Worm (Caenorhabditis elegans) whole organism, L4 larva: ENCODE measurements around the gene eak-7.

Source experiments
- F49E8.2 ChIP-seq: sonication (generic microtip); optimal IDR thresholded peaks from 2 replicates; lab custom pipeline; 2016; ENCODE audit warnings: missing compliant biosample characterization, mild to moderate bottlenecking, missing genetic modification characterization, borderline replicate concordance
- ama-1 ChIP-seq: fragments of 150-350 bp; optimal IDR thresholded peaks from 2 replicates; lab custom pipeline; 2014; ENCODE audit warnings: inconsistent platforms, mixed read lengths
- lin-29 ChIP-seq: fragments of 200-800 bp; sonication (Bioruptor generic); IDR thresholded peaks from 2 replicates; pipeline ENCODE4 v1.3.6; 2022; ENCODE audit warnings: missing genetic modification reagents, missing genetic modification characterization, missing compliant biosample characterization
- mxl-3 ChIP-seq: fragments of 200-800 bp; sonication (Bioruptor generic); optimal IDR thresholded peaks from 2 replicates; lab custom pipeline; 2018; ENCODE audit warnings: mild to moderate bottlenecking, missing genetic modification characterization, missing compliant biosample characterization
- nhr-25 ChIP-seq: sonication (generic microtip); optimal IDR thresholded peaks from 2 replicates; lab custom pipeline; 2017; ENCODE audit warnings: missing genetic modification characterization, mild to moderate bottlenecking, missing compliant biosample characterization, antibody characterized with exemption, moderate library complexity, borderline replicate concordance; ENCODE audit not compliant: insufficient read depth

- TF ChIP-seq ama-1 (lab: Kevin White, UChicago), result no peak
- TF ChIP-seq F49E8.2 (tag; lab: Kevin White, UChicago), result no peak
- no peak for TF ChIP-seq lin-29 (GFP tag; lab: Robert Waterston, UW)
- TF ChIP-seq mxl-3 (GFP tag; lab: Kevin White, UChicago), result no peak
- TF ChIP-seq nhr-25 (tag; lab: Kevin White, UChicago), result no peak
Measured at ce11 chrIV:12540242-12540641, 25.5 kb downstream of the eak-7 start.
